Worm (Caenorhabditis elegans) whole organism, late embryonic: ENCODE measurements around the gene C48B4.9.

Experiments
- C08G9.2 ChIP-seq: sonication (generic microtip); optimal IDR thresholded peaks from 2 replicates; lab custom pipeline; 2016; ENCODE audit warnings: mild to moderate bottlenecking, missing genetic modification characterization, moderate library complexity, missing compliant biosample characterization
- C38D4.7 ChIP-seq: fragments of 200-800 bp; sonication (Bioruptor generic); optimal IDR thresholded peaks from 2 replicates; lab custom pipeline; 2018; ENCODE audit warnings: mild to moderate bottlenecking, missing genetic modification characterization, moderate library complexity, missing compliant biosample characterization
- F13H6.1 ChIP-seq: sonication (generic microtip); optimal IDR thresholded peaks from 2 replicates; lab custom pipeline; 2016; ENCODE audit warnings: missing genetic modification characterization, missing compliant biosample characterization
- K02D7.2 ChIP-seq: sonication (generic microtip); optimal IDR thresholded peaks from 2 replicates; lab custom pipeline; 2017; ENCODE audit warnings: mild to moderate bottlenecking, missing genetic modification characterization, missing compliant biosample characterization
- K09A11.1 ChIP-seq: sonication (generic microtip); optimal IDR thresholded peaks from 2 replicates; lab custom pipeline; 2017; ENCODE audit warnings: antibody characterized with exemption, mild to moderate bottlenecking, missing genetic modification characterization, missing compliant biosample characterization; ENCODE audit not compliant: insufficient read depth
- T23F11.4 ChIP-seq: fragments of 200-800 bp; sonication (Bioruptor generic); optimal IDR thresholded peaks from 2 replicates; lab custom pipeline; 2018; ENCODE audit warnings: mild to moderate bottlenecking, missing genetic modification characterization, missing compliant biosample characterization
- ama-1 ChIP-seq: fragments of 150-350 bp; optimal IDR thresholded peaks from 2 replicates; lab custom pipeline; 2014
- ceh-18 ChIP-seq: sonication (generic microtip); optimal IDR thresholded peaks from 2 replicates; lab custom pipeline; 2016; ENCODE audit warnings: missing genetic modification characterization, missing compliant biosample characterization
- ceh-22 ChIP-seq: sonication (generic microtip); optimal IDR thresholded peaks from 2 replicates; lab custom pipeline; 2017; ENCODE audit warnings: missing biosample characterization, missing genetic modification characterization
- ceh-24 ChIP-seq: sonication (generic microtip); optimal IDR thresholded peaks from 2 replicates; lab custom pipeline; 2016; ENCODE audit warnings: mild to moderate bottlenecking, missing genetic modification characterization, missing compliant biosample characterization
- ceh-31 ChIP-seq: sonication (generic microtip); optimal IDR thresholded peaks from 2 replicates; lab custom pipeline; 2016; ENCODE audit warnings: missing genetic modification characterization, missing compliant biosample characterization
- ceh-34 ChIP-seq: sonication (generic microtip); optimal IDR thresholded peaks from 2 replicates; lab custom pipeline; 2016; ENCODE audit warnings: mild to moderate bottlenecking, missing genetic modification characterization, missing compliant biosample characterization
- ceh-48 ChIP-seq: sonication (generic microtip); optimal IDR thresholded peaks from 2 replicates; lab custom pipeline; 2016; ENCODE audit warnings: missing genetic modification characterization, inconsistent platforms, missing compliant biosample characterization
- ceh-6 ChIP-seq: fragments of 200-800 bp; sonication (Bioruptor generic); optimal IDR thresholded peaks from 2 replicates; lab custom pipeline; 2018; ENCODE audit warnings: mild to moderate bottlenecking, missing genetic modification characterization, missing compliant biosample characterization
- ceh-9 ChIP-seq: sonication (generic microtip); optimal IDR thresholded peaks from 2 replicates; lab custom pipeline; 2016; ENCODE audit warnings: mild to moderate bottlenecking, missing genetic modification characterization, inconsistent platforms, missing compliant biosample characterization
- dmd-4 ChIP-seq: sonication (generic microtip); optimal IDR thresholded peaks from 2 replicates; lab custom pipeline; 2016; ENCODE audit warnings: borderline replicate concordance, missing genetic modification characterization, missing compliant biosample characterization
- dve-1 ChIP-seq: sonication (generic microtip); optimal IDR thresholded peaks from 2 replicates; lab custom pipeline; 2017; ENCODE audit warnings: antibody characterized with exemption, mild to moderate bottlenecking, missing genetic modification characterization, missing compliant biosample characterization
- elt-2 ChIP-seq: sonication (generic microtip); optimal IDR thresholded peaks from 2 replicates; lab custom pipeline; 2016; ENCODE audit warnings: missing genetic modification reagents, missing genetic modification characterization, missing compliant biosample characterization
- elt-4 ChIP-seq: sonication (generic microtip); optimal IDR thresholded peaks from 2 replicates; lab custom pipeline; 2016; ENCODE audit warnings: missing genetic modification characterization, missing compliant biosample characterization
- fkh-10 ChIP-seq: fragments of 150-350 bp; optimal IDR thresholded peaks from 2 replicates; lab custom pipeline; 2014; ENCODE audit warnings: missing biosample characterization, missing genetic modification reagents, missing genetic modification characterization
- hlh-30 ChIP-seq: sonication (generic microtip); optimal IDR thresholded peaks from 2 replicates; lab custom pipeline; 2017; ENCODE audit warnings: antibody characterized with exemption, missing genetic modification characterization, missing compliant biosample characterization; ENCODE audit not compliant: insufficient read depth
- hlh-6 ChIP-seq: sonication (generic microtip); optimal IDR thresholded peaks from 2 replicates; lab custom pipeline; 2016; ENCODE audit warnings: missing genotype, missing genetic modification characterization, missing compliant biosample characterization
- madf-2 ChIP-seq: sonication (generic microtip); optimal IDR thresholded peaks from 2 replicates; lab custom pipeline; 2017; ENCODE audit warnings: missing genetic modification characterization, missing compliant biosample characterization
- mec-3 ChIP-seq: sonication (generic microtip); optimal IDR thresholded peaks from 2 replicates; lab custom pipeline; 2016; ENCODE audit warnings: borderline replicate concordance, missing genetic modification characterization, missing compliant biosample characterization
- nfya-1 ChIP-seq: sonication (generic microtip); optimal IDR thresholded peaks from 2 replicates; lab custom pipeline; 2017; ENCODE audit warnings: missing genetic modification characterization, mild to moderate bottlenecking, missing compliant biosample characterization, antibody characterized with exemption, moderate library complexity
- pat-9 ChIP-seq: fragments of 200-800 bp; sonication (Bioruptor generic); optimal IDR thresholded peaks from 2 replicates; lab custom pipeline; 2018; ENCODE audit warnings: mild to moderate bottlenecking, missing genetic modification characterization, moderate library complexity, missing compliant biosample characterization
- pax-1 ChIP-seq: fragments of 150-350 bp; optimal IDR thresholded peaks from 2 replicates; lab custom pipeline; 2014; ENCODE audit warnings: missing biosample characterization, missing genetic modification characterization
- pha-4 ChIP-seq: fragments of 150-350 bp; optimal IDR thresholded peaks from 2 replicates; lab custom pipeline; 2018; ENCODE audit warnings: missing biosample characterization, missing genetic modification reagents, missing genetic modification characterization
- sox-2 ChIP-seq: fragments of 200-800 bp; sonication (Bioruptor generic); IDR thresholded peaks from 2 replicates; pipeline ENCODE4 v1.3.6; 2022; ENCODE audit warnings: missing genetic modification reagents, missing genetic modification characterization, missing compliant biosample characterization
- syd-9 ChIP-seq: sonication (generic microtip); optimal IDR thresholded peaks from 2 replicates; lab custom pipeline; 2016; ENCODE audit warnings: mild to moderate bottlenecking, missing genetic modification characterization, moderate library complexity, missing compliant biosample characterization
- tbx-2 ChIP-seq: sonication (generic microtip); optimal IDR thresholded peaks from 2 replicates; lab custom pipeline; 2016; ENCODE audit warnings: missing genetic modification characterization, missing compliant biosample characterization
- unc-3 ChIP-seq, 2 experiments: fragments of 200-800 bp in 1 of 2; sonication (Bioruptor generic) in 1 of 2; sonication (generic microtip) in 1 of 2; conservative IDR thresholded peaks in 1 of 2; optimal IDR thresholded peaks in 1 of 2; 2 replicates each; pipeline versions ENCODE4 v1.3.6 to Lab custom; 2016 to 2022; ENCODE audit warnings: missing compliant biosample characterization in 2 of 2, missing genetic modification characterization in 2 of 2, missing genetic modification reagents in 1 of 2
- unc-42 ChIP-seq: sonication (generic microtip); optimal IDR thresholded peaks from 2 replicates; lab custom pipeline; 2016; ENCODE audit warnings: missing genotype, missing genetic modification characterization, missing compliant biosample characterization
- unc-55 ChIP-seq: sonication (generic microtip); optimal IDR thresholded peaks from 2 replicates; lab custom pipeline; 2017; ENCODE audit warnings: missing biosample characterization, missing genetic modification reagents, missing genetic modification characterization
- unc-86 ChIP-seq: sonication (generic microtip); optimal IDR thresholded peaks from 2 replicates; lab custom pipeline; 2016; ENCODE audit warnings: missing genetic modification characterization, missing compliant biosample characterization
- zip-5 ChIP-seq: sonication (generic microtip); optimal IDR thresholded peaks from 2 replicates; lab custom pipeline; 2016; ENCODE audit warnings: missing genetic modification characterization, missing compliant biosample characterization
- ztf-16 ChIP-seq: sonication (generic microtip); optimal IDR thresholded peaks from 2 replicates; lab custom pipeline; 2017; ENCODE audit warnings: missing genetic modification characterization, missing compliant biosample characterization

The C48B4.9 gene

ce11 chrIII:9525252-9525651 lies 37.9 kb downstream of the C48B4.9 start, which contains the start of gene trpp-3:
Gene trpp-3 (plus strand): TSS chrIII:9525552.
- TF ChIP-seq sox-2 (GFP tag; lab: Robert Waterston, UW) (no peak), fkh-10 (GFP tag; lab: Kevin White, UChicago) (no peak), C38D4.7 (GFP tag; lab: Kevin White, UChicago) (no peak), nfya-1 (no peak), ceh-6 (GFP tag; lab: Kevin White, UChicago) (no peak), K09A11.1 (no peak), ceh-48 (tag; lab: Kevin White, UChicago) (no peak), unc-3 (GFP tag; conservative IDR thresholded peaks at IDR 0.05; lab: Robert Waterston, UW) (no peak), unc-3 (tag; optimal IDR thresholded peaks at IDR 0.05; lab: Kevin White, UChicago) (no peak), ama-1 (no peak), tbx-2 (tag; lab: Kevin White, UChicago) (no peak), K02D7.2 (tag; lab: Kevin White, UChicago) (no peak), ztf-16 (tag; lab: Kevin White, UChicago) (no peak), dmd-4 (tag; lab: Kevin White, UChicago) (no peak), F13H6.1 (tag; lab: Kevin White, UChicago) (no peak), mec-3 (tag; lab: Kevin White, UChicago) (no peak), hlh-6 (tag; lab: Kevin White, UChicago) (no peak)

ce11 chrIII:9523581-9523980 lies 39.6 kb downstream of the C48B4.9 start, which contains the start of gene mrps-23:
Gene mrps-23 (minus strand): TSS chrIII:9523672.
- TF ChIP-seq zip-5 (tag; lab: Kevin White, UChicago) = no peak
- no peak for TF ChIP-seq pha-4 (tag; lab: Kevin White, UChicago)
- TF ChIP-seq madf-2 (tag; lab: Kevin White, UChicago) = no peak
- TF ChIP-seq ceh-22 (tag; lab: Kevin White, UChicago) = no peak
- TF ChIP-seq nfya-1 = peak; percentile 11
- no peak for TF ChIP-seq K02D7.2 (tag; lab: Kevin White, UChicago)
- TF ChIP-seq elt-4 (tag; lab: Kevin White, UChicago) = no peak
- TF ChIP-seq C08G9.2 (tag; lab: Kevin White, UChicago) = no peak
- TF ChIP-seq unc-42 (tag; lab: Kevin White, UChicago) = peak; percentile 6
- TF ChIP-seq mec-3 (tag; lab: Kevin White, UChicago) = no peak
- TF ChIP-seq ceh-24 (tag; lab: Kevin White, UChicago) = no peak
- TF ChIP-seq pax-1 = no peak
- no peak for TF ChIP-seq ceh-6 (GFP tag; lab: Kevin White, UChicago)
- TF ChIP-seq syd-9 (tag; lab: Kevin White, UChicago) = no peak
- no peak for TF ChIP-seq F13H6.1 (tag; lab: Kevin White, UChicago)
- TF ChIP-seq T23F11.4 (GFP tag; lab: Kevin White, UChicago) = no peak
- no peak for TF ChIP-seq unc-86 (tag; lab: Kevin White, UChicago)
- TF ChIP-seq ceh-18 (tag; lab: Kevin White, UChicago) = peak; percentile 16
- TF ChIP-seq ceh-9 (tag; lab: Kevin White, UChicago) = no peak
- no peak for TF ChIP-seq pat-9
- TF ChIP-seq, all 69 proteins: peak for 3

- TF ChIP-seq ceh-6 (GFP tag; lab: Kevin White, UChicago) (no peak), tbx-2 (tag; lab: Kevin White, UChicago) (peak; percentile 61), ceh-34 (tag; lab: Kevin White, UChicago) (peak; percentile 5), ceh-48 (tag; lab: Kevin White, UChicago) (peak; percentile 35), nfya-1 (peak; percentile 73), ceh-31 (peak; percentile 50), hlh-30 (tag; lab: Kevin White, UChicago) (peak; percentile 17), mec-3 (tag; lab: Kevin White, UChicago) (no peak), dve-1 (no peak), ceh-18 (tag; lab: Kevin White, UChicago) (peak; percentile 67), unc-42 (tag; lab: Kevin White, UChicago) (peak; percentile 75), elt-2 (tag; lab: Kevin White, UChicago) (peak; percentile 34), unc-86 (tag; lab: Kevin White, UChicago) (no peak), unc-55 (GFP tag; lab: Kevin White, UChicago) (peak; percentile 56)
These were observed 41.6 kb downstream of the C48B4.9 start, which contains the start of the genes clu-1 and prp-40 for ce11 chrIII:9521410-9522090. Gene clu-1 (minus strand): TSS chrIII:9521460. Gene prp-40 (plus strand): TSS chrIII:9522075.
